Fruit fly (Drosophila melanogaster) whole organism, prepupa: ENCODE data around the gene CG13097.

Experiments
- Blimp-1 ChIP-seq: fragments of 200-800 bp; sonication (Bioruptor generic); optimal IDR thresholded peaks from 3 replicates; lab custom pipeline; 2017; ENCODE audit warnings: missing biosample characterization, missing genetic modification characterization, mild to moderate bottlenecking, moderate library complexity, missing genetic modification reagents
- CG6854 ChIP-seq: fragments of 200-800 bp; sonication (Bioruptor generic); optimal IDR thresholded peaks from 2 replicates; lab custom pipeline; 2017; ENCODE audit warnings: missing biosample characterization, mild to moderate bottlenecking, missing genetic modification characterization
- CG8319 ChIP-seq: fragments of 200-800 bp; sonication (Bioruptor generic); optimal IDR thresholded peaks from 3 replicates; lab custom pipeline; 2016; ENCODE audit warnings: missing biosample characterization, missing genetic modification characterization
- pdm3 ChIP-seq: fragments of 200-800 bp; sonication (Bioruptor generic); optimal IDR thresholded peaks from 3 replicates; lab custom pipeline; 2016; ENCODE audit warnings: missing biosample characterization, missing genetic modification characterization
- svp ChIP-seq: fragments of 200-800 bp; sonication (Bioruptor generic); peaks from one replicate; lab custom pipeline; 2016; ENCODE audit warnings: missing biosample characterization, missing genetic modification characterization

DNA sequence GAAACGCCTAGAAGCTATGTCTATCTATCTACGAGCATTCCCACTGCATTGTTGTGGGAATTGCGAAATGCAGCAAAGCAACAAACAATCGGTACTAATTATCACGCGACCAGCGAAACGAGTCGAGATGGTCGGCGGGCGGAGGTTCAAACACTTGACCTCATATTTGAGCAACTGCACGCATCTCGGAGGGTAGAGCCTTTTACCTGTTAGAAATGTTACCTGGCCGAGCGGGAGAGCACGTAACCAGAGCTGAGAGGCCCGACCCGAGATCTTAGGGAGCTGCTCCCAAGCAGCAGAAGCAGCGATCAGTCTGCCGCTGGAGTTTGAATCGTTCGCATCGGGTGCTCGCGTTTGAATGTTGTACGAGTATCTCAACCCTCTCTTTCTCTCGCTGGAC is 36.3 kb downstream of the CG13097 start:
- no peak for TF ChIP-seq pdm3 (GFP tag; lab: Kevin White, UChicago)
- TF ChIP-seq CG6854 = no peak
- no peak for TF ChIP-seq svp (GFP tag; lab: Kevin White, UChicago)
- no peak for TF ChIP-seq Blimp-1 (GFP tag; lab: Kevin White, UChicago)
- TF ChIP-seq CG8319 (GFP tag; lab: Kevin White, UChicago) = no peak
